Fruit fly (Drosophila melanogaster) whole organism, embryonic: ENCODE results near the gene FASN2.
A peak's percentile ranks its signal among the peaks of the same experiment; 100 is the strongest.

Experiments used
- Antp ChIP-seq: fragments of 200-800 bp; sonication (Bioruptor generic); optimal IDR thresholded peaks from 3 replicates; lab custom pipeline; 2016; ENCODE audit warnings: missing biosample characterization, missing genetic modification characterization
- Bgb ChIP-seq: fragments of 200-800 bp; sonication (Bioruptor generic); IDR thresholded peaks from 2 replicates; pipeline ENCODE4 v1.3.6; 2022; ENCODE audit warnings: missing biosample characterization, missing genetic modification characterization; ENCODE audit not compliant: partially characterized antibody
- CG10979 ChIP-seq: fragments of 200-800 bp; sonication (Bioruptor generic); optimal IDR thresholded peaks from 2 replicates; lab custom pipeline; 2018; ENCODE audit warnings: missing biosample characterization, mild to moderate bottlenecking, missing genetic modification characterization, moderate library complexity
- CG12659 ChIP-seq: fragments of 200-800 bp; sonication (Bioruptor generic); optimal IDR thresholded peaks from 3 replicates; lab custom pipeline; 2017; ENCODE audit warnings: mild to moderate bottlenecking, missing biosample characterization, missing genetic modification reagents, missing genetic modification characterization
- CG14441 ChIP-seq: fragments of 200-800 bp; sonication (Bioruptor generic); IDR thresholded peaks from 2 replicates; pipeline ENCODE4 v1.3.6; 2022; ENCODE audit warnings: missing biosample characterization, missing genetic modification characterization
- CG1529 ChIP-seq: fragments of 200-800 bp; sonication (Bioruptor generic); optimal IDR thresholded peaks from 3 replicates; lab custom pipeline; 2018; ENCODE audit warnings: missing biosample characterization, missing genetic modification characterization
- CG15601 ChIP-seq: fragments of 200-800 bp; sonication (Bioruptor generic); optimal IDR thresholded peaks from 3 replicates; lab custom pipeline; 2019; ENCODE audit warnings: missing biosample characterization, mild to moderate bottlenecking, missing genetic modification characterization, moderate library complexity
- CG17361 ChIP-seq: fragments of 200-800 bp; sonication (Bioruptor generic); IDR thresholded peaks from 3 replicates; pipeline ENCODE4 v1.3.6; 2022; ENCODE audit warnings: missing biosample characterization, missing genetic modification characterization
- CG18599 ChIP-seq: fragments of 200-800 bp; sonication (Bioruptor generic); optimal IDR thresholded peaks from 3 replicates; lab custom pipeline; 2017; ENCODE audit warnings: missing biosample characterization, missing genetic modification characterization, mild to moderate bottlenecking, moderate library complexity, missing genetic modification reagents
- CG2129 ChIP-seq: fragments of 200-800 bp; sonication (Bioruptor generic); IDR thresholded peaks from 2 replicates; pipeline ENCODE4 v1.3.6; 2022; ENCODE audit warnings: missing biosample characterization, missing genetic modification characterization; ENCODE audit not compliant: partially characterized antibody
- CG31388 ChIP-seq: fragments of 200-800 bp; sonication (Bioruptor generic); optimal IDR thresholded peaks from 2 replicates; lab custom pipeline; 2016; ENCODE audit warnings: missing biosample characterization, missing genetic modification characterization
- CG3281 ChIP-seq: fragments of 200-800 bp; sonication (Bioruptor generic); optimal IDR thresholded peaks from 3 replicates; lab custom pipeline; 2017; ENCODE audit warnings: missing biosample characterization, mild to moderate bottlenecking, missing genetic modification characterization
- CG4424 ChIP-seq: fragments of 200-800 bp; sonication (Bioruptor generic); optimal IDR thresholded peaks from 3 replicates; lab custom pipeline; 2016; ENCODE audit warnings: missing biosample characterization, missing genetic modification characterization
- CG6683 ChIP-seq: fragments of 200-800 bp; sonication (Bioruptor generic); optimal IDR thresholded peaks from 2 replicates; lab custom pipeline; 2017; ENCODE audit warnings: missing biosample characterization, mild to moderate bottlenecking, missing genetic modification characterization, missing genetic modification reagents
- CG6791 ChIP-seq: fragments of 200-800 bp; sonication (Bioruptor generic); IDR thresholded peaks from 3 replicates; pipeline ENCODE4 v1.3.6; 2022; ENCODE audit warnings: missing biosample characterization, missing genetic modification characterization; ENCODE audit not compliant: partially characterized antibody
- E2f2 ChIP-seq: fragments of 200-800 bp; sonication (Bioruptor generic); IDR thresholded peaks from 2 replicates; pipeline ENCODE4 v1.3.6; 2022; ENCODE audit warnings: missing biosample characterization, missing genetic modification characterization
- Fer1 ChIP-seq: fragments of 200-800 bp; sonication (Bioruptor generic); optimal IDR thresholded peaks from 2 replicates; lab custom pipeline; 2017; ENCODE audit warnings: missing biosample characterization, mild to moderate bottlenecking, missing genetic modification characterization
- Gug ChIP-seq: fragments of 200-800 bp; sonication (Bioruptor generic); IDR thresholded peaks from 4 replicates; pipeline ENCODE4 v1.3.6; 2022; ENCODE audit warnings: missing biosample characterization, missing genetic modification characterization
- HLH54F ChIP-seq: fragments of 200-800 bp; sonication (Bioruptor generic); optimal IDR thresholded peaks from 3 replicates; lab custom pipeline; 2016; ENCODE audit warnings: missing biosample characterization, missing genetic modification characterization
- Hand ChIP-seq: fragments of 200-800 bp; sonication (Bioruptor generic); optimal IDR thresholded peaks from 2 replicates; lab custom pipeline; 2017; ENCODE audit warnings: mild to moderate bottlenecking, missing biosample characterization, missing genetic modification reagents, missing genetic modification characterization
- Jarid2 ChIP-seq: fragments of 200-800 bp; sonication (Bioruptor generic); optimal IDR thresholded peaks from 3 replicates; lab custom pipeline; 2017; ENCODE audit warnings: mild to moderate bottlenecking, missing biosample characterization, missing genetic modification reagents, missing genetic modification characterization
- Mrtf ChIP-seq: fragments of 200-800 bp; sonication (Bioruptor generic); IDR thresholded peaks from 3 replicates; pipeline ENCODE4 v1.3.6; 2022; ENCODE audit warnings: missing biosample characterization, missing genetic modification characterization
- NfI ChIP-seq: fragments of 200-800 bp; sonication (Bioruptor generic); optimal IDR thresholded peaks from 3 replicates; lab custom pipeline; 2018; ENCODE audit warnings: missing biosample characterization, mild to moderate bottlenecking, missing genetic modification characterization, moderate library complexity
- Sry-δ ChIP-seq: fragments of 200-800 bp; sonication (Bioruptor generic); optimal IDR thresholded peaks from 2 replicates; lab custom pipeline; 2016; ENCODE audit warnings: missing biosample characterization, missing genetic modification characterization
- Tbp ChIP-seq: fragments of >200 bp; optimal IDR thresholded peaks from 2 replicates; lab custom pipeline; 2018; ENCODE audit warnings: missing biosample characterization, missing genetic modification characterization
- Trl ChIP-seq, 3 experiments: fragments of >200 bp in 2 of 3; fragments of 200-800 bp in 1 of 3; sonication (Bioruptor generic) in 1 of 3; optimal IDR thresholded peaks; 2 replicates in 1 of 3; 3 replicates in 2 of 3; lab custom pipeline; 2016 to 2017; ENCODE audit warnings: missing biosample characterization in 1 of 3, missing genetic modification characterization in 1 of 3
- Vsx1 ChIP-seq: fragments of 200-800 bp; sonication (Bioruptor generic); optimal IDR thresholded peaks from 2 replicates; lab custom pipeline; 2017; ENCODE audit warnings: missing biosample characterization, mild to moderate bottlenecking, missing genetic modification characterization, missing genetic modification reagents
- ac ChIP-seq: fragments of 200-800 bp; sonication (Bioruptor generic); optimal IDR thresholded peaks from 3 replicates; lab custom pipeline; 2017; ENCODE audit warnings: missing biosample characterization, mild to moderate bottlenecking, missing genetic modification characterization
- bab2 ChIP-seq: fragments of 200-800 bp; sonication (Bioruptor generic); optimal IDR thresholded peaks from 2 replicates; lab custom pipeline; 2016; ENCODE audit warnings: missing biosample characterization, missing genetic modification characterization
- cg ChIP-seq: fragments of 200-800 bp; sonication (Bioruptor generic); optimal IDR thresholded peaks from 3 replicates; lab custom pipeline; 2019; ENCODE audit warnings: missing biosample characterization, mild to moderate bottlenecking, missing genetic modification characterization, moderate library complexity
- chinmo ChIP-seq: fragments of 200-800 bp; sonication (Bioruptor generic); IDR thresholded peaks from 4 replicates; pipeline ENCODE4 v1.3.6; 2022; ENCODE audit warnings: missing biosample characterization, missing genetic modification characterization; ENCODE audit not compliant: partially characterized antibody
- croc ChIP-seq: fragments of 200-800 bp; sonication (Bioruptor generic); conservative IDR thresholded peaks from 3 replicates; pipeline ENCODE4 v1.3.6; 2022; ENCODE audit warnings: missing biosample characterization, missing genetic modification characterization
- dm ChIP-seq: fragments of 200-800 bp; sonication (Bioruptor generic); optimal IDR thresholded peaks from 3 replicates; lab custom pipeline; 2016; ENCODE audit warnings: missing biosample characterization, missing genetic modification characterization
- fd64A ChIP-seq: fragments of 200-800 bp; sonication (Bioruptor generic); optimal IDR thresholded peaks from 3 replicates; lab custom pipeline; 2018; ENCODE audit warnings: missing biosample characterization, mild to moderate bottlenecking, missing genetic modification characterization
- fru ChIP-seq: fragments of >200 bp; optimal IDR thresholded peaks from 2 replicates; lab custom pipeline; 2017
- gcm ChIP-seq: fragments of 200-800 bp; sonication (Bioruptor generic); optimal IDR thresholded peaks from 2 replicates; lab custom pipeline; 2019; ENCODE audit warnings: missing biosample characterization, mild to moderate bottlenecking, missing genetic modification characterization, moderate library complexity
- gfzf ChIP-seq: fragments of 200-800 bp; sonication (Bioruptor generic); optimal IDR thresholded peaks from 2 replicates; lab custom pipeline; 2016; ENCODE audit warnings: missing biosample characterization, mild to moderate bottlenecking, missing genetic modification characterization, moderate library complexity
- grau ChIP-seq: fragments of 200-800 bp; optimal IDR thresholded peaks from 3 replicates; lab custom pipeline; 2019; ENCODE audit warnings: missing biosample characterization, mild to moderate bottlenecking, missing genetic modification characterization, moderate library complexity
- ham ChIP-seq: fragments of 200-800 bp; sonication (Bioruptor generic); IDR thresholded peaks from 2 replicates; pipeline ENCODE4 v1.3.6; 2022; ENCODE audit warnings: missing biosample characterization, missing genetic modification characterization
- insv ChIP-seq, 2 experiments: fragments of 200-800 bp; sonication (Bioruptor generic); optimal IDR thresholded peaks; 3 replicates each; lab custom pipeline; 2016 to 2018; ENCODE audit warnings: missing biosample characterization in 2 of 2, missing genetic modification characterization in 2 of 2
- maf-S ChIP-seq: fragments of 200-800 bp; sonication (Bioruptor generic); optimal IDR thresholded peaks from 2 replicates; lab custom pipeline; 2016; ENCODE audit warnings: missing biosample characterization, missing genetic modification characterization
- mirr ChIP-seq: fragments of 200-800 bp; sonication (Bioruptor generic); optimal IDR thresholded peaks from 3 replicates; lab custom pipeline; 2018; ENCODE audit warnings: missing biosample characterization, mild to moderate bottlenecking, missing genetic modification characterization
- nerfin-1 ChIP-seq: fragments of 200-800 bp; sonication (Bioruptor generic); optimal IDR thresholded peaks from 3 replicates; lab custom pipeline; 2019; ENCODE audit warnings: missing biosample characterization, mild to moderate bottlenecking, missing genetic modification characterization, moderate library complexity
- phol ChIP-seq: fragments of 200-800 bp; sonication (Bioruptor generic); optimal IDR thresholded peaks from 3 replicates; lab custom pipeline; 2018; ENCODE audit warnings: missing biosample characterization, mild to moderate bottlenecking, missing genetic modification characterization, moderate library complexity
- sens-2 ChIP-seq: fragments of 200-800 bp; sonication (Bioruptor generic); IDR thresholded peaks from 2 replicates; pipeline ENCODE4 v1.3.6; 2022; ENCODE audit warnings: missing biosample characterization, missing genetic modification characterization
- stwl ChIP-seq: fragments of 200-800 bp; sonication (Bioruptor generic); optimal IDR thresholded peaks from 3 replicates; lab custom pipeline; 2018; ENCODE audit warnings: missing biosample characterization, mild to moderate bottlenecking, missing genetic modification characterization, moderate library complexity
- tap ChIP-seq: fragments of 200-800 bp; optimal IDR thresholded peaks from 3 replicates; lab custom pipeline; 2019; ENCODE audit warnings: missing biosample characterization, mild to moderate bottlenecking, missing genetic modification characterization, moderate library complexity
- unc-4 ChIP-seq: fragments of 200-800 bp; sonication (Bioruptor generic); IDR thresholded peaks from 2 replicates; pipeline ENCODE4 v1.3.6; 2022; ENCODE audit warnings: missing biosample characterization, missing genetic modification characterization; ENCODE audit not compliant: partially characterized antibody
- vfl ChIP-seq: fragments of 200-800 bp; sonication (Bioruptor generic); optimal IDR thresholded peaks from 2 replicates; lab custom pipeline; 2016; ENCODE audit warnings: missing biosample characterization, missing genetic modification characterization
- wor ChIP-seq: fragments of 200-800 bp; sonication (Bioruptor generic); IDR thresholded peaks from 2 replicates; pipeline ENCODE4 v1.3.6; 2022; ENCODE audit warnings: missing biosample characterization, missing genetic modification characterization

FASN2 gene

DNA sequence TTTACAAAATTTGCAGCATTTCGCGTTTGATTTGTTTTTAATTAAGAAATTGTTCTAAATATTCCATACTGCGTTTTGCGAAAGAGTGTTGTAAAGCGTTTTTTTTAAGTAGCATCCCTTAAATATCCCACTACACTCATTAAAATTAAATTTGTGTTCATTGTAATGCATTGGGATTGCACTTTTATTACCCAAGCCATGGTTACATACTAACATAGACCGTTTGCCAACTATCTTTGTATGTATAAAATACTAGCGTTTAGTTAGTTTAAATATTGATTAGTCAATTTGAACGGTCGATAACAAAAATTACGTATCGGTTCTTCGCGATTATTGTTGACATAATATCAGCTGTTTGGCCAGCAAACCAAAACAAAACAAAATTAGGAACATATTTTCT is 4.0 kb upstream of the FASN2 start, which contains the start of the genes cnir and CG17221 (continued):
- TF ChIP-seq bab2: peak; percentile 70
- TF ChIP-seq mirr (GFP tag; lab: Kevin White, UChicago): peak; percentile 56
- TF ChIP-seq Gug: no peak
- TF ChIP-seq sens-2 (GFP tag; lab: Robert Waterston, UW): no peak
- TF ChIP-seq Trl (optimal IDR thresholded peaks at IDR 0.05; lab: Kevin White, UChicago): no peak
- peak; percentile 87 for TF ChIP-seq Trl (GFP tag; optimal IDR thresholded peaks at IDR 0.05; lab: Kevin White, UChicago)
- peak; percentile 25 for TF ChIP-seq CG31388 (GFP tag; lab: Kevin White, UChicago)
- peak; percentile 47 for TF ChIP-seq E2f2 (GFP tag; lab: Robert Waterston, UW)
- TF ChIP-seq NfI (GFP tag; lab: Kevin White, UChicago): peak; percentile 74
- no peak for TF ChIP-seq cg
- TF ChIP-seq Hand (GFP tag; lab: Kevin White, UChicago): peak; percentile 4
- 0 out of 2 replicates have a peak, but pooled peaks have one; percentile 21 for TF ChIP-seq CG14441 (GFP tag; lab: Robert Waterston, UW)
- peak; percentile 75 for TF ChIP-seq CG12659 (GFP tag; lab: Kevin White, UChicago)
- peak; percentile 72 for TF ChIP-seq Sry-δ (GFP tag; lab: Kevin White, UChicago)
- no peak for TF ChIP-seq Jarid2
- TF ChIP-seq ac (GFP tag; lab: Kevin White, UChicago): no peak
- no peak for TF ChIP-seq croc
- TF ChIP-seq CG17361 (GFP tag; lab: Robert Waterston, UW): peak; percentile 68; the same call in 2 of the 3 replicates
- TF ChIP-seq CG6683 (GFP tag; lab: Kevin White, UChicago): no peak
- TF ChIP-seq maf-S (GFP tag; lab: Kevin White, UChicago): peak; percentile 66
- peak; percentile 38; the same call in 1 of the 2 replicates for TF ChIP-seq Bgb (GFP tag; lab: Robert Waterston, UW)
- no peak for TF ChIP-seq CG1529 (GFP tag; lab: Kevin White, UChicago)
- TF ChIP-seq CG2129 (GFP tag; lab: Robert Waterston, UW): no peak
- TF ChIP-seq ham: no peak
- TF ChIP-seq CG6791 (GFP tag; lab: Robert Waterston, UW): no peak
- peak; percentile 81 for TF ChIP-seq stwl
- TF ChIP-seq vfl (GFP tag; lab: Kevin White, UChicago): peak; percentile 55
- TF ChIP-seq unc-4 (GFP tag; lab: Robert Waterston, UW): peak; percentile 67; the same call in 1 of the 2 replicates
- peak; percentile 75 for TF ChIP-seq gfzf
- no peak for TF ChIP-seq wor
- peak; percentile 43 for TF ChIP-seq dm (GFP tag; lab: Kevin White, UChicago)
- TF ChIP-seq HLH54F (GFP tag; lab: Kevin White, UChicago): peak; percentile 76
- peak; percentile 58 for TF ChIP-seq nerfin-1 (tag; lab: Kevin White, UChicago)
- TF ChIP-seq Antp (GFP tag; lab: Kevin White, UChicago): peak; percentile 69
- TF ChIP-seq CG15601 (tag; lab: Kevin White, UChicago): peak; percentile 49
- peak; percentile 10 for TF ChIP-seq tap (tag; lab: Kevin White, UChicago)
- peak; percentile 68 for TF ChIP-seq CG3281 (GFP tag; lab: Kevin White, UChicago)
- TF ChIP-seq insv (GFP tag; optimal IDR thresholded peaks at IDR 0.05; lab: Kevin White, UChicago): peak in 1 of 2 experiments; percentile 63
- no peak for TF ChIP-seq Tbp (GFP tag; lab: Kevin White, UChicago)
- TF ChIP-seq Mrtf (GFP tag; lab: Robert Waterston, UW): no peak
- no peak for TF ChIP-seq chinmo (GFP tag; lab: Robert Waterston, UW)
- peak; percentile 50 for TF ChIP-seq CG10979 (tag; lab: Kevin White, UChicago)
- TF ChIP-seq Fer1 (GFP tag; lab: Kevin White, UChicago): peak; percentile 79
- no peak for TF ChIP-seq fru
- peak; percentile 73 for TF ChIP-seq phol
- peak; percentile 5 for TF ChIP-seq gcm (GFP tag; lab: Kevin White, UChicago)
- TF ChIP-seq fd64A (GFP tag; lab: Kevin White, UChicago): no peak
- TF ChIP-seq CG4424 (GFP tag; lab: Kevin White, UChicago): peak; percentile 68
- peak; percentile 72 for TF ChIP-seq CG18599 (GFP tag; lab: Kevin White, UChicago)
- peak; percentile 67 for TF ChIP-seq grau (tag; lab: Kevin White, UChicago)
- no peak for TF ChIP-seq Vsx1 (GFP tag; lab: Kevin White, UChicago)
